Worm (Caenorhabditis elegans): ENCODE data around the gene F55E10.4.

The F55E10.4 gene

ce11 chrX:8318950-8319349 lies 8.8 kb downstream of the F55E10.4 start, which contains the start of gene srh-11:
srh-11 (minus strand) TSS chrX:8319050.
- TF ChIP-seq ceh-18 (tag; optimal IDR thresholded peaks at IDR 0.05) (no peak), F13H6.1 (tag; optimal IDR thresholded peaks at IDR 0.05) (no peak), C08G9.2 (tag; optimal IDR thresholded peaks at IDR 0.05) (no peak), npax-4 (tag; optimal IDR thresholded peaks at IDR 0.05) (no peak), ref-2 (tag; optimal IDR thresholded peaks at IDR 0.05) (no peak), pax-1 (tag; optimal IDR thresholded peaks at IDR 0.05) (no peak), lim-6 (tag; optimal IDR thresholded peaks at IDR 0.05) (no peak), tbx-2 (tag; optimal IDR thresholded peaks at IDR 0.05) (no peak), ztf-16 (tag; optimal IDR thresholded peaks at IDR 0.05) (no peak), lin-11 (tag; optimal IDR thresholded peaks at IDR 0.05) (no peak), hlh-6 (tag; optimal IDR thresholded peaks at IDR 0.05) (no peak), unc-3 (GFP tag; conservative IDR thresholded peaks at IDR 0.05) (no peak), unc-3 (tag; optimal IDR thresholded peaks at IDR 0.05) (no peak), T23F11.4 (GFP tag; optimal IDR thresholded peaks at IDR 0.05) (no peak), ceh-6 (GFP tag; optimal IDR thresholded peaks at IDR 0.05) (no peak), rnt-1 (tag; optimal IDR thresholded peaks at IDR 0.05) (no peak), unc-42 (tag; optimal IDR thresholded peaks at IDR 0.05) (no peak), hlh-13 (GFP tag; optimal IDR thresholded peaks at IDR 0.05) (no peak), ahr-1 (tag; optimal IDR thresholded peaks at IDR 0.05) (no peak), Y22D7AL.16 (tag; optimal IDR thresholded peaks at IDR 0.05) (no peak), C38D4.7 (GFP tag; optimal IDR thresholded peaks at IDR 0.05) (no peak)

ce11 chrX:8311590-8311989 lies 16.1 kb downstream of the F55E10.4 start:
- no peak for TF ChIP-seq ztf-16 (tag; optimal IDR thresholded peaks at IDR 0.05)
- TF ChIP-seq nhr-11 (tag; optimal IDR thresholded peaks at IDR 0.05): no peak
- TF ChIP-seq ceh-48 (tag; optimal IDR thresholded peaks at IDR 0.05): no peak
- TF ChIP-seq pax-1 (tag; optimal IDR thresholded peaks at IDR 0.05): no peak
- TF ChIP-seq nfya-1 (tag; optimal IDR thresholded peaks at IDR 0.05): no peak
- peak; percentile 58 for TF ChIP-seq ceh-31 (tag; optimal IDR thresholded peaks at IDR 0.05)
- TF ChIP-seq hlh-30 (tag; optimal IDR thresholded peaks at IDR 0.05; ENCODE audit: insufficient read depth): no peak
- TF ChIP-seq ref-2 (tag; optimal IDR thresholded peaks at IDR 0.05): peak; percentile 15
- no peak for TF ChIP-seq eyg-1 (tag; optimal IDR thresholded peaks at IDR 0.05)
- no peak for TF ChIP-seq dve-1 (tag; optimal IDR thresholded peaks at IDR 0.05)
- TF ChIP-seq odd-2 (tag; optimal IDR thresholded peaks at IDR 0.05): no peak
- TF ChIP-seq rnt-1 (tag; optimal IDR thresholded peaks at IDR 0.05): no peak
- TF ChIP-seq unc-3 (GFP tag; conservative IDR thresholded peaks at IDR 0.05): no peak
- TF ChIP-seq unc-3 (tag; optimal IDR thresholded peaks at IDR 0.05): no peak
- TF ChIP-seq tbx-7 (tag; optimal IDR thresholded peaks at IDR 0.05): no peak
- TF ChIP-seq sox-2 (GFP tag; IDR thresholded peaks at IDR 0.05): no peak
- no peak for TF ChIP-seq mec-3 (tag; optimal IDR thresholded peaks at IDR 0.05; ENCODE audit: borderline replicate concordance)
- peak; percentile 95 for TF ChIP-seq unc-42 (tag; optimal IDR thresholded peaks at IDR 0.05)
- TF ChIP-seq C08G9.2 (tag; optimal IDR thresholded peaks at IDR 0.05): no peak

- TF ChIP-seq ceh-22 (tag; optimal IDR thresholded peaks at IDR 0.05): no peak
- TF ChIP-seq ceh-31 (tag; optimal IDR thresholded peaks at IDR 0.05): no peak
- no peak for TF ChIP-seq ceh-6 (GFP tag; optimal IDR thresholded peaks at IDR 0.05)
- TF ChIP-seq ceh-18 (tag; optimal IDR thresholded peaks at IDR 0.05): no peak
- no peak for TF ChIP-seq C38D4.7 (GFP tag; optimal IDR thresholded peaks at IDR 0.05)
- TF ChIP-seq elt-2 (tag; optimal IDR thresholded peaks at IDR 0.05): no peak
- TF ChIP-seq pax-1 (tag; optimal IDR thresholded peaks at IDR 0.05): no peak
- TF ChIP-seq ceh-48 (tag; optimal IDR thresholded peaks at IDR 0.05): no peak
- no peak for TF ChIP-seq fax-1 (tag; optimal IDR thresholded peaks at IDR 0.05)
- no peak for TF ChIP-seq ets-4 (tag; optimal IDR thresholded peaks at IDR 0.05)
- TF ChIP-seq nhr-11 (tag; optimal IDR thresholded peaks at IDR 0.05): no peak
- TF ChIP-seq hlh-30 (tag; optimal IDR thresholded peaks at IDR 0.05; ENCODE audit: insufficient read depth): no peak
- TF ChIP-seq F13H6.1 (tag; optimal IDR thresholded peaks at IDR 0.05): no peak
- no peak for TF ChIP-seq ceh-24 (tag; optimal IDR thresholded peaks at IDR 0.05)
- TF ChIP-seq hlh-15 (tag; optimal IDR thresholded peaks at IDR 0.05): no peak
- TF ChIP-seq sox-4 (tag; optimal IDR thresholded peaks at IDR 0.05): no peak
Observed at ce11 chrX:8310747-8311146, 17.0 kb downstream of the F55E10.4 start.
